Fruit fly (Drosophila melanogaster) whole organism, pupa: ENCODE data around the gene Snx27.

Experiments used
- CG10348 ChIP-seq: fragments of 200-800 bp; sonication (Bioruptor generic); IDR thresholded peaks from 2 replicates; pipeline ENCODE4 v1.3.6; 2022; ENCODE audit warnings: missing biosample characterization, missing genetic modification characterization
- CG14655 ChIP-seq: fragments of 200-800 bp; sonication (Bioruptor generic); optimal IDR thresholded peaks from 3 replicates; lab custom pipeline; 2017; ENCODE audit warnings: mild to moderate bottlenecking, missing biosample characterization, missing genetic modification reagents, missing genetic modification characterization
- CG17806 ChIP-seq: fragments of 200-800 bp; sonication (Bioruptor generic); optimal IDR thresholded peaks from 2 replicates; lab custom pipeline; 2018; ENCODE audit warnings: missing biosample characterization, mild to moderate bottlenecking, missing genetic modification characterization, moderate library complexity
- CG32121 ChIP-seq: fragments of 200-800 bp; sonication (Bioruptor generic); IDR thresholded peaks from 2 replicates; pipeline ENCODE4 v1.3.6; 2022; ENCODE audit warnings: missing biosample characterization, missing genetic modification characterization
- CG4496 ChIP-seq: fragments of 200-800 bp; sonication (Bioruptor generic); IDR thresholded peaks from 3 replicates; pipeline ENCODE4 v1.3.6; 2022; ENCODE audit warnings: missing biosample characterization, missing genetic modification characterization
- CG8159 ChIP-seq: fragments of 200-800 bp; sonication (Bioruptor generic); optimal IDR thresholded peaks from 3 replicates; lab custom pipeline; 2018; ENCODE audit warnings: missing biosample characterization, mild to moderate bottlenecking, missing genetic modification characterization, moderate library complexity
- gl ChIP-seq: fragments of 200-800 bp; sonication (Bioruptor generic); optimal IDR thresholded peaks from 2 replicates; lab custom pipeline; 2018; ENCODE audit warnings: missing biosample characterization, mild to moderate bottlenecking, missing genetic modification characterization

dm6 chrX:5690651-5691379, 47.0 kb downstream of the Snx27 start:
- TF ChIP-seq CG32121 (GFP tag; lab: Robert Waterston, UW) = no peak
- TF ChIP-seq CG10348 (GFP tag; lab: Robert Waterston, UW) = no peak
- no peak for TF ChIP-seq CG17806 (tag; lab: Kevin White, UChicago)
- TF ChIP-seq CG14655 (GFP tag; lab: Kevin White, UChicago) = no peak
- peak; percentile 11; the same call in 1 of the 3 replicates for TF ChIP-seq CG4496 (GFP tag; lab: Robert Waterston, UW)
- TF ChIP-seq CG8159 (tag; lab: Kevin White, UChicago) = no peak
- TF ChIP-seq gl = no peak
